Worm (Caenorhabditis elegans): Measurements from ENCODE around the gene gst-2.

The gst-2 gene

ce11 chrIV:10151439-10151997 lies 9.7 kb upstream of the gst-2 start, which contains the start of gene copg-1 (continued):
- peak; percentile 56 to 64 for TF ChIP-seq efl-1 (optimal IDR thresholded peaks at IDR 0.05)
- TF ChIP-seq efl-1 (GFP tag; optimal IDR thresholded peaks at IDR 0.05 in 1 of 2) = peak; percentile 69 to 94
- no peak for TF ChIP-seq unc-30 (tag; optimal IDR thresholded peaks at IDR 0.05)
- no peak for TF ChIP-seq ztf-11 (tag; optimal IDR thresholded peaks at IDR 0.05)
- no peak for TF ChIP-seq fos-1 (tag; optimal IDR thresholded peaks at IDR 0.05)
- no peak for TF ChIP-seq nhr-237 (tag; optimal IDR thresholded peaks at IDR 0.05)
- peak in 2 of 6 experiments; percentile 37 to 62 for TF ChIP-seq elt-3 (tag; optimal IDR thresholded peaks at IDR 0.05)
- TF ChIP-seq nhr-77 (tag; optimal IDR thresholded peaks at IDR 0.05) = peak; percentile 5
- peak; percentile 48 for TF ChIP-seq nhr-85 (tag)
- no peak for TF ChIP-seq ceh-88 (GFP tag; IDR thresholded peaks at IDR 0.05)
- no peak for TF ChIP-seq nhr-28 (tag; optimal IDR thresholded peaks at IDR 0.05)
- TF ChIP-seq mef-2 (tag; optimal IDR thresholded peaks at IDR 0.05) = no peak
- peak; percentile 33 for TF ChIP-seq irx-1 (tag; optimal IDR thresholded peaks at IDR 0.05)
- TF ChIP-seq vab-15 (tag; optimal IDR thresholded peaks at IDR 0.05) = no peak
- TF ChIP-seq hpl-2 (GFP tag; optimal IDR thresholded peaks at IDR 0.05) = no peak

- TF ChIP-seq sptf-1 (tag; optimal IDR thresholded peaks at IDR 0.05) (no peak), ces-1 (GFP tag; optimal IDR thresholded peaks at IDR 0.05) (no peak), lsy-2 (tag; optimal IDR thresholded peaks at IDR 0.05) (peak in 1 of 2 experiments; percentile 33), nhr-20 (tag; optimal IDR thresholded peaks at IDR 0.05) (peak; percentile 1), blmp-1 (tag; optimal IDR thresholded peaks at IDR 0.05) (peak; percentile 27), lin-14 (GFP tag; optimal IDR thresholded peaks at IDR 0.05) (peak; percentile 64)
These were observed 8.7 kb upstream of the gst-2 start, which contains the start of gene tsp-12 for ce11 chrIV:10150552-10151004. Gene tsp-12 (minus strand): TSS chrIV:10150602.

ce11 chrIV:10148938-10149337 lies 7.1 kb upstream of the gst-2 start, which contains the start of gene pigs-1:
Gene pigs-1 (minus strand): TSS chrIV:10149038.
- TF ChIP-seq C34B4.2 (tag; optimal IDR thresholded peaks at IDR 0.05) (no peak), unc-130 (tag; optimal IDR thresholded peaks at IDR 0.05) (no peak), lin-35 (GFP tag; optimal IDR thresholded peaks at IDR 0.05) (no peak), irx-1 (tag; optimal IDR thresholded peaks at IDR 0.05) (no peak), fkh-4 (tag; optimal IDR thresholded peaks at IDR 0.05; ENCODE audit: borderline replicate concordance) (no peak), nhr-84 (tag; optimal IDR thresholded peaks at IDR 0.05) (no peak), swsn-7 (tag; optimal IDR thresholded peaks at IDR 0.05) (no peak), vab-15 (tag; optimal IDR thresholded peaks at IDR 0.05) (no peak), elt-2 (tag; optimal IDR thresholded peaks at IDR 0.05) (no peak), fos-1 (tag; optimal IDR thresholded peaks at IDR 0.05) (no peak), Y116A8C.19 (tag; optimal IDR thresholded peaks at IDR 0.05; ENCODE audit: borderline replicate concordance) (no peak), lsy-2 (tag; optimal IDR thresholded peaks at IDR 0.05) (no peak), ets-5 (GFP tag; IDR thresholded peaks at IDR 0.05) (no peak)

ce11 chrIV:10146885-10147284 lies 5.0 kb upstream of the gst-2 start, which contains the start of gene T14G10.8:
Gene T14G10.8 (minus strand): TSS chrIV:10146985.
- TF ChIP-seq dsc-1 (tag; optimal IDR thresholded peaks at IDR 0.05) = no peak
- no peak for TF ChIP-seq mef-2 (tag; optimal IDR thresholded peaks at IDR 0.05)
- TF ChIP-seq ceh-88 (GFP tag; IDR thresholded peaks at IDR 0.05) = no peak
- no peak for TF ChIP-seq lsy-2 (tag; optimal IDR thresholded peaks at IDR 0.05)
- no peak for TF ChIP-seq lin-15B (tag; optimal IDR thresholded peaks at IDR 0.05)
- no peak for TF ChIP-seq ceh-82 (tag; optimal IDR thresholded peaks at IDR 0.05)
- TF ChIP-seq fkh-10 (GFP tag; optimal IDR thresholded peaks at IDR 0.05) = no peak
- no peak for TF ChIP-seq elt-2 (tag; optimal IDR thresholded peaks at IDR 0.05)
- TF ChIP-seq ztf-4 (tag; optimal IDR thresholded peaks at IDR 0.05) = no peak
- no peak for TF ChIP-seq ama-1 (optimal IDR thresholded peaks at IDR 0.05)
- TF ChIP-seq nhr-90 (tag; optimal IDR thresholded peaks at IDR 0.05; ENCODE audit: poor library complexity) = no peak
- TF ChIP-seq rnt-1 (tag; optimal IDR thresholded peaks at IDR 0.05) = no peak
- no peak for TF ChIP-seq nhr-84 (tag; optimal IDR thresholded peaks at IDR 0.05)
